Worm (Caenorhabditis elegans): ENCODE measurements around the gene C28A5.1.

C28A5.1 gene

DNA sequence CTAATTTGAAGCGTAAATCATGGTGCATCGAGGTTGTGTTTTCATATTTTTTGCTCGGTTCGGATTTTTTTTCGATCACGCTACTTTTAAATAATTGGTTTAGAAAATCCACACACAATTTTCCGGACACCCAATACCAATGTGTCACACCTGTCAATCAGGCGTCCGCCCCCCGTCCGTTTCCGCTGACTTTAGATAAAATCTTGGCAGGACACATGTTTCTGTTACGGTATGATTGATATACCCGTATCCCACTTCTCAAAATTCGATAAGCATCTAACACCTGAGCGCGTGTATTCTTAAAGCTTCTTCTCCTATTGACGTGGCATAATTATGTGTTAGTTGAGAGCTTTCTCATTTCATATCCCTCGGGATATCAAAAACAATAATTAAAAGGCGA, 13.9 kb upstream of the C28A5.1 start:
- TF ChIP-seq nhr-28 (tag; optimal IDR thresholded peaks at IDR 0.05) (no peak), nhr-76 (tag; optimal IDR thresholded peaks at IDR 0.05) (no peak), fos-1 (tag; optimal IDR thresholded peaks at IDR 0.05) (no peak), pha-4 (tag; optimal IDR thresholded peaks at IDR 0.05) (no peak), elt-2 (tag; optimal IDR thresholded peaks at IDR 0.05) (no peak), nhr-11 (tag; optimal IDR thresholded peaks at IDR 0.05) (no peak), daf-12 (tag; optimal IDR thresholded peaks at IDR 0.05) (no peak), ceh-82 (tag; optimal IDR thresholded peaks at IDR 0.05) (no peak), egl-5 (tag; optimal IDR thresholded peaks at IDR 0.05) (no peak)

DNA sequence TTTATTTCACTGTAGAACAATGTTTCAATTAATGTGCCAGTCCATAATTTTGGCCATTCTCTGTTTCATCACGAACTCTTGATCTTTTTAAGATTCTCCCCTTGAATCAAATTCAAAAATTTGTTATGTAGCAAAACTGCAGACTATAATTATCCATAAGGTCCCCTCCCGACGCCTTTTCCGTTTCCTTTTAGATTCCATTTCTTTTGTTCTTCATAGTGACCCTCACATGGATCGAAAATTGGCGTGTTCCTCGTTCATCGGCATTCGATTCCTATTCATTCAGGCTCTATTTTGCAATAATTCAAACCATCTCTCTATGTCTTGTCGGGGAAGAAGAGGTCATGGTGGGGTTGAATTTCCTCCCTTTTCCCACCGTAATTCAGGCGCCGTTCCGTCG, 10.3 kb upstream of the C28A5.1 start:
- TF ChIP-seq fos-1 (tag; optimal IDR thresholded peaks at IDR 0.05) (no peak), zag-1 (tag; optimal IDR thresholded peaks at IDR 0.05) (no peak)

DNA sequence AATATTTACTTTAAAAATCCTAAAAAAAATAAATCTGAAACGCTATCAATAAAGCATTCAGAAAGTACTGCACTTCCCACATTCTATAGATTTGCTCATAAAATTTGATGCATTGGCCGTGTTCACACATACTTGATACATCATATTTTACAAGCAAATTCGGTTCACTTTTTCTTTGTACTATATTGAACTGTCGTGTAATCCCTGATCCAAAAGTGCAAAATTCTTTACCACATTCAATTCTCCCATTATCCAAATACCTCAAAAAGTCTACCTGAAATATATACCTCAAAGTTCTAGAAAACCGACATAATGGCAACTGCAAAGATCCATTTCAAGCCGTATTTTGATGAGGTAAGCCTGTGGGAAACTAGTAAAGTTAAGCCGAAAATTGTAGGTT, 7.6 kb upstream of the C28A5.1 start, which contains the start of gene nex-3:
TSS of gene nex-3 (plus strand) at position 301 of the 400 bp plus-strand sequence.
- no peak for TF ChIP-seq ztf-11 (tag; optimal IDR thresholded peaks at IDR 0.05)
- TF ChIP-seq ZK546.5 (tag; optimal IDR thresholded peaks at IDR 0.05) = no peak
- no peak for TF ChIP-seq lin-15B (tag; optimal IDR thresholded peaks at IDR 0.05)
- no peak for TF ChIP-seq nhr-76 (tag; optimal IDR thresholded peaks at IDR 0.05)
- no peak for TF ChIP-seq tbx-2 (tag; optimal IDR thresholded peaks at IDR 0.05)
- TF ChIP-seq fkh-10 (GFP tag; optimal IDR thresholded peaks at IDR 0.05) = no peak
- TF ChIP-seq egl-5 (tag; optimal IDR thresholded peaks at IDR 0.05) = no peak
- TF ChIP-seq ceh-82 (tag; optimal IDR thresholded peaks at IDR 0.05) = no peak
- no peak for TF ChIP-seq hmg-11 (tag; optimal IDR thresholded peaks at IDR 0.05)
- TF ChIP-seq fos-1 (tag; optimal IDR thresholded peaks at IDR 0.05) = no peak
- no peak for TF ChIP-seq nhr-67 (tag; optimal IDR thresholded peaks at IDR 0.05)

DNA sequence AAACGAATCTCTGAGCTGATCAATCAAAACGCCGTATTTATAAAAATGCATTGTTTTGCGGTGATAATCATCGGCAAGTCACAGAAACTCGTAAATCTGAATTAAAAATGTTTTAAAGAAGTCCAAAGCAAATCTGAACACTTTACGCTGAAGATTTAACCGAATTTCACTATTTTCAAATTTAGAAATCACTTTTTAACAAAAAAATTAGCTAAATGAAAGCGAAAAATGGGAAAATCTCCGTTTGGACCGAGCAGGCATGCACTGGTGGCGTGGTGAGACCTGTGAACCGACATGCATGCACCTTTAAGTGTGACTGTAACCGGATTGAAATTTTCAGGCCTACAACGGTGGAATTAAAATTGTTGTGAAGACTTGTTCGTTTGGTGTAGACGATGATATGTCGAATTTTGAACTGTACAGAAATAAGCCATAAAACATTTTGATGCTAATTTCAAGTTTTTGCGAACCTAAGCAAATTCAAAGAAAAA, 5.4 kb upstream of the C28A5.1 start, which contains the start of gene C28A5.2:
TSS of gene C28A5.2 (minus strand) at position 51 of the 491 bp plus-strand sequence.
- TF ChIP-seq sea-2 (GFP tag; optimal IDR thresholded peaks at IDR 0.05) = no peak
- TF ChIP-seq tbx-2 (tag; optimal IDR thresholded peaks at IDR 0.05) = no peak
- no peak for TF ChIP-seq lin-15B (tag; optimal IDR thresholded peaks at IDR 0.05)
- TF ChIP-seq aly-2 (tag; optimal IDR thresholded peaks at IDR 0.05) = no peak
- no peak for TF ChIP-seq nhr-28 (tag; optimal IDR thresholded peaks at IDR 0.05)
- no peak for TF ChIP-seq mml-1 (tag; optimal IDR thresholded peaks at IDR 0.05)
- TF ChIP-seq pha-4 (tag; optimal IDR thresholded peaks at IDR 0.05) = no peak
- TF ChIP-seq unc-39 (tag; optimal IDR thresholded peaks at IDR 0.05) = no peak
- TF ChIP-seq skn-1 (tag; optimal IDR thresholded peaks at IDR 0.05) = no peak
- TF ChIP-seq hmg-11 (tag; optimal IDR thresholded peaks at IDR 0.05) = no peak
- no peak for TF ChIP-seq ztf-4 (tag; optimal IDR thresholded peaks at IDR 0.05)

DNA sequence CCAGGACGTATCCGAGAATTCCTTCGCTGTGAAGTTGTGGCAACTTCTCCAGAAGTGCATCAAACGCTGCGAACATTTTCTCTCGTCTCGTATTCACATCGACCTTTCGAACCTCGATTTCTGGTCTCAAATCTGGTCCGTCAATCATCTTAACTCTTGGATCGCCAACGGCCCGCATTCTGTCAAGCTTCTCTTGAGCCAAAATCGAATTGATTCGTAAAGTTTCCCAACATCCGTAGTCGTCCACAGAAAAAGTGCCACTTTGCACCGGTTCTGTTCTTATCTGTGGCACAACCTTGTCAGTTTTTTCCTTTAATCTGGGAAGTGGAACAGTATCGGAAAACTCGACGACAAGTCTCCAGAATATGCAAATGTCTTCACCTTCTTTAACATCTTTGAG, 1.1 kb upstream of the C28A5.1 start:
- TF ChIP-seq pha-4 (tag; optimal IDR thresholded peaks at IDR 0.05) = no peak
- TF ChIP-seq hmg-11 (tag; optimal IDR thresholded peaks at IDR 0.05) = no peak
- no peak for TF ChIP-seq snpc-4 (tag; optimal IDR thresholded peaks at IDR 0.05)
- TF ChIP-seq fos-1 (tag; optimal IDR thresholded peaks at IDR 0.05) = no peak
- no peak for TF ChIP-seq ceh-82 (tag; optimal IDR thresholded peaks at IDR 0.05)
- no peak for TF ChIP-seq pqm-1 (tag; optimal IDR thresholded peaks at IDR 0.05)
- TF ChIP-seq unc-62 (GFP tag; optimal IDR thresholded peaks at IDR 0.05) = no peak
- TF ChIP-seq elt-2 (tag; optimal IDR thresholded peaks at IDR 0.05) = no peak
- no peak for TF ChIP-seq elt-1 (tag; optimal IDR thresholded peaks at IDR 0.05)
- TF ChIP-seq eor-1 (tag; optimal IDR thresholded peaks at IDR 0.05) = no peak
- no peak for TF ChIP-seq lin-39 (tag; optimal IDR thresholded peaks at IDR 0.05)
- TF ChIP-seq nhr-43 (tag; optimal IDR thresholded peaks at IDR 0.05; ENCODE audit: poor library complexity, severe bottlenecking) = no peak
- TF ChIP-seq mml-1 (tag; optimal IDR thresholded peaks at IDR 0.05) = no peak
- no peak for TF ChIP-seq elt-3 (tag; optimal IDR thresholded peaks at IDR 0.05)
- no peak for TF ChIP-seq nhr-28 (tag; optimal IDR thresholded peaks at IDR 0.05)
- TF ChIP-seq nhr-67 (tag; optimal IDR thresholded peaks at IDR 0.05) = no peak

DNA sequence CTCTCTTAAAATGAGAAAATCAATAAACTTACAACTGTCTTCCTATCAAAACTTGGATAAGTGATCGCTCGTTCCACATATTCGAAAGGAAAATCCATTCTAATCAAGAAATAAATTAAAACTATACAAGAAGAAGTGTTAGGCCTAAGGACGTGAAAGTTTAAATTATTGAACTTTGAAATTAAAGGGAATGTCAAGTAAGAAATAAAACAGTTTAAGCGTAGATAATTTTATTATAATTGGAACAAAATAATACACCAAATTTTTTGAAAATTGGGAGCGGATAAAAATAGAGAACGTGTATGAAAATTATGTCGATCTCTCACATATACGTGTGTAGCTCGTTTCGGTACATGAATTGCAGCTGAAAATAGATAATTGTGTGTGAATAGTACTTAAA, 4.7 kb downstream of the C28A5.1 start, which contains the start of gene C28A5.6:
TSS of gene C28A5.6 (minus strand) at position 101 of the 400 bp plus-strand sequence.
- TF ChIP-seq nhr-28 (tag; optimal IDR thresholded peaks at IDR 0.05) (no peak), hmg-11 (tag; optimal IDR thresholded peaks at IDR 0.05) (no peak), ceh-28 (tag; optimal IDR thresholded peaks at IDR 0.05) (no peak), unc-62 (GFP tag; optimal IDR thresholded peaks at IDR 0.05) (no peak), snpc-4 (tag; optimal IDR thresholded peaks at IDR 0.05) (no peak), nhr-76 (tag; optimal IDR thresholded peaks at IDR 0.05) (no peak), ama-1 (optimal IDR thresholded peaks at IDR 0.05) (no peak), ztf-11 (tag; optimal IDR thresholded peaks at IDR 0.05) (no peak), fkh-10 (GFP tag; optimal IDR thresholded peaks at IDR 0.05) (no peak), skn-1 (tag; optimal IDR thresholded peaks at IDR 0.05) (no peak), egl-5 (tag; optimal IDR thresholded peaks at IDR 0.05) (no peak), nhr-237 (tag; optimal IDR thresholded peaks at IDR 0.05) (no peak), nhr-25 (tag; optimal IDR thresholded peaks at IDR 0.05) (no peak), tbx-2 (tag; optimal IDR thresholded peaks at IDR 0.05) (no peak), egl-27 (tag; optimal IDR thresholded peaks at IDR 0.05) (no peak), elt-1 (tag; optimal IDR thresholded peaks at IDR 0.05) (no peak), mml-1 (tag; optimal IDR thresholded peaks at IDR 0.05) (no peak), jun-1 (tag; optimal IDR thresholded peaks at IDR 0.05) (no peak)
